Fruit fly (Drosophila melanogaster) whole organism, wandering third instar larva: Measurements from ENCODE around the gene rdog.

Source experiments
- Myc ChIP-seq: fragments of >200 bp; optimal IDR thresholded peaks from 2 replicates; lab custom pipeline; 2017
- N ChIP-seq: fragments of >200 bp; optimal IDR thresholded peaks from 2 replicates; lab custom pipeline; 2018; ENCODE audit warnings: missing biosample characterization, missing external identifiers, missing genetic modification characterization
- OdsH ChIP-seq: fragments of 200-800 bp; sonication (Bioruptor generic); optimal IDR thresholded peaks from 2 replicates; lab custom pipeline; 2016; ENCODE audit warnings: missing biosample characterization, mild to moderate bottlenecking, missing genetic modification characterization
- Vsx2 ChIP-seq: fragments of 200-300, 225-300 bp; sonication (Bioruptor generic); optimal IDR thresholded peaks from 2 replicates; lab custom pipeline; 2018; ENCODE audit warnings: missing biosample characterization, missing genetic modification characterization; ENCODE audit not compliant: partially characterized antibody
- br ChIP-seq: fragments of 200-800 bp; sonication (Bioruptor generic); optimal IDR thresholded peaks from 2 replicates; lab custom pipeline; 2016; ENCODE audit warnings: missing biosample characterization, missing genetic modification characterization
- fru ChIP-seq: fragments of 200-800 bp; sonication (Bioruptor generic); optimal IDR thresholded peaks from 3 replicates; lab custom pipeline; 2016; ENCODE audit warnings: missing biosample characterization, mild to moderate bottlenecking, missing genetic modification characterization
- h ChIP-seq: fragments of 200-800 bp; sonication (Bioruptor generic); optimal IDR thresholded peaks from 3 replicates; lab custom pipeline; 2016; ENCODE audit warnings: missing biosample characterization, mild to moderate bottlenecking, missing genetic modification characterization
- rgr ChIP-seq: fragments of 200-800 bp; sonication (Bioruptor generic); optimal IDR thresholded peaks from 3 replicates; lab custom pipeline; 2016; ENCODE audit warnings: missing biosample characterization, mild to moderate bottlenecking, missing genetic modification characterization

dm6 chr3R:29214262-29214661 lies 56.3 kb downstream of the rdog start:
- TF ChIP-seq fru (GFP tag; lab: Kevin White, UChicago) (peak; percentile 100), Vsx2 (GFP tag; lab: Kevin White, UChicago) (no peak), OdsH (GFP tag; lab: Kevin White, UChicago) (peak; percentile 100), rgr (GFP tag; lab: Kevin White, UChicago) (peak; percentile 100), br (GFP tag; lab: Kevin White, UChicago) (peak; percentile 100), Myc (lab: Kevin White, UChicago) (no peak), h (GFP tag; lab: Kevin White, UChicago) (peak; percentile 100), N (peak; percentile 45)
